Worm (Caenorhabditis elegans): ENCODE measurements around the gene Y116A8B.4.

The Y116A8B.4 gene

ce11 chrIV:17268628-17269027 is 45.1 kb downstream of the Y116A8B.4 start:
- TF ChIP-seq sea-1 (GFP tag; conservative IDR thresholded peaks at IDR 0.05) = no peak
- TF ChIP-seq ama-1 (optimal IDR thresholded peaks at IDR 0.05) = no peak
- TF ChIP-seq scrt-1 (GFP tag; IDR thresholded peaks at IDR 0.05) = no peak
- TF ChIP-seq F13C5.2 (tag; optimal IDR thresholded peaks at IDR 0.05) = peak; percentile 12
- no peak for TF ChIP-seq ceh-13 (GFP tag; optimal IDR thresholded peaks at IDR 0.05)
- no peak for TF ChIP-seq B0310.2 (tag; optimal IDR thresholded peaks at IDR 0.05)
- TF ChIP-seq hmbx-1 (tag; optimal IDR thresholded peaks at IDR 0.05) = no peak
- no peak for TF ChIP-seq hnd-1 (tag; optimal IDR thresholded peaks at IDR 0.05)
- TF ChIP-seq tra-4 (tag; optimal IDR thresholded peaks at IDR 0.05) = no peak
- peak; percentile 49 for TF ChIP-seq hmg-4 (GFP tag; optimal IDR thresholded peaks at IDR 0.05)

DNA sequence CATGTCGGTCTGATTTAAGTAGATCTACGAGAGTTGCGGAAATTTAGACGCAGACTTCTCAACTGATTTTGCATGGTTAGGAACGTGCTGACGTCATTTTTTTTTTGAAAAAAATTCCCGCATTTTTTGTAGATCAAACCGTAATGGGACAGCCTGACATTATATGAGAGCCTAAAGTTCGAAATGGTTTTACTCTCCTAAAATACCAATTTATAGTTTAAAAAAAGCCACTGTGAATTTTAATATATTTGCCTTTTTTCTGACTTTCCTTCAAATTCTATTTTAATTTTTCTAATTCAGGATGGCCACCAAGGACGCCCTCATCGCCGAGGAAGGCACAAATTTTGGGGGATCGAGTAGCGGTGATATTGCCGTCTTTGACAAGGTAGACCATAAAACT is 45.5 kb downstream of the Y116A8B.4 start, which contains the start of gene atgp-1:
Gene atgp-1 (plus strand): TSS at position 301 of the 400 bp plus-strand sequence.
- TF ChIP-seq sea-1 (GFP tag; conservative IDR thresholded peaks at IDR 0.05) (no peak), ceh-13 (GFP tag; optimal IDR thresholded peaks at IDR 0.05) (no peak), tra-4 (tag; optimal IDR thresholded peaks at IDR 0.05) (no peak), hmg-4 (GFP tag; optimal IDR thresholded peaks at IDR 0.05) (no peak), ets-7 (tag; optimal IDR thresholded peaks at IDR 0.05) (no peak), tbx-37 (GFP tag; conservative IDR thresholded peaks at IDR 0.05) (no peak), hmbx-1 (tag; optimal IDR thresholded peaks at IDR 0.05) (no peak), F13C5.2 (tag; optimal IDR thresholded peaks at IDR 0.05) (no peak), hnd-1 (tag; optimal IDR thresholded peaks at IDR 0.05) (no peak), aly-1 (tag; optimal IDR thresholded peaks at IDR 0.05) (no peak), B0310.2 (tag; optimal IDR thresholded peaks at IDR 0.05) (no peak), ceh-36 (tag; optimal IDR thresholded peaks at IDR 0.05) (no peak), flt-1 (GFP tag; IDR thresholded peaks at IDR 0.05) (no peak), tbx-11 (GFP tag; IDR thresholded peaks at IDR 0.05) (no peak), scrt-1 (GFP tag; IDR thresholded peaks at IDR 0.05) (no peak), pes-1 (GFP tag; IDR thresholded peaks at IDR 0.05) (no peak), ama-1 (optimal IDR thresholded peaks at IDR 0.05) (no peak)

ce11 chrIV:17269702-17270101 is 46.1 kb downstream of the Y116A8B.4 start:
- no peak for TF ChIP-seq B0310.2 (tag; optimal IDR thresholded peaks at IDR 0.05)
- peak; percentile 20 for TF ChIP-seq ceh-36 (tag; optimal IDR thresholded peaks at IDR 0.05)

DNA sequence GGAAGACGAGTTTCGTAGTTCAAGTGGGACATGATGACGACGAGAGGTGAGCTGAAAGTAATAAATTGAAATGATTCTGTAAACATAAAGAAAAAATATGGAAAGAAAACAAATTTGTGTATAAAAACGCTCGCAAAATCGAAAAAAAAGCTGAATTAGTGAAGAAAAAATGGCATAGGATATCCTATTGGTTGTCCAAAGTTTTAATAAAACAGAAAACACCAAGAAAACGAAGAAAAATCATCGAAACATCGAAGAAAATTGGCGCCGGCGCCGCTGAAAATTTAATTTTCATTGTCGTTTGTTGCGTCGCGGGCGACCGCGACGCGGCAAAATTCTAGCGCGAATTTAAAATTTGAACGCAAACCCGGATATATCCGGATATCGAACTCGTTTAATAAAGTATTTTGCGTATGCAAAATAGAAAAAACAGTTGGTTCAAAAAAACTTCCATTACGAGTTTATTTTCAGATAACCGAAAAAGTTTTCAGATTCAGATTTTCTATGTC is 50.1 kb downstream of the Y116A8B.4 start, which contains the start of gene gln-5:
Gene gln-5 (minus strand): TSS at position 51 of the 509 bp plus-strand sequence.
- TF ChIP-seq F13C5.2 (tag; optimal IDR thresholded peaks at IDR 0.05) (no peak), ama-1 (optimal IDR thresholded peaks at IDR 0.05) (no peak), ets-7 (tag; optimal IDR thresholded peaks at IDR 0.05) (no peak), flt-1 (GFP tag; IDR thresholded peaks at IDR 0.05) (no peak), tra-4 (tag; optimal IDR thresholded peaks at IDR 0.05) (no peak), tbx-11 (GFP tag; IDR thresholded peaks at IDR 0.05) (no peak), B0310.2 (tag; optimal IDR thresholded peaks at IDR 0.05) (no peak), pes-1 (GFP tag; IDR thresholded peaks at IDR 0.05) (no peak), hnd-1 (tag; optimal IDR thresholded peaks at IDR 0.05) (no peak), tbx-37 (GFP tag; conservative IDR thresholded peaks at IDR 0.05) (no peak), scrt-1 (GFP tag; IDR thresholded peaks at IDR 0.05) (no peak), hmbx-1 (tag; optimal IDR thresholded peaks at IDR 0.05) (no peak), ceh-36 (tag; optimal IDR thresholded peaks at IDR 0.05) (no peak), sea-1 (GFP tag; conservative IDR thresholded peaks at IDR 0.05) (no peak), hmg-4 (GFP tag; optimal IDR thresholded peaks at IDR 0.05) (no peak), ceh-13 (GFP tag; optimal IDR thresholded peaks at IDR 0.05) (no peak), aly-1 (tag; optimal IDR thresholded peaks at IDR 0.05) (no peak)
